Worm (Caenorhabditis elegans) whole organism, L1 larva: ENCODE results near the gene pqn-92.

Source experiments
- C16A3.4 ChIP-seq: fragments of 150-350 bp; optimal IDR thresholded peaks from 2 replicates; lab custom pipeline; 2014; ENCODE audit warnings: missing biosample characterization, missing genetic modification characterization
- F16B12.6 ChIP-seq: fragments of 150-350 bp; optimal IDR thresholded peaks from 2 replicates; lab custom pipeline; 2014; ENCODE audit warnings: missing biosample characterization, missing genetic modification characterization
- alr-1 ChIP-seq: fragments of 200-800 bp; sonication (Bioruptor generic); optimal IDR thresholded peaks from 2 replicates; lab custom pipeline; 2018; ENCODE audit warnings: borderline replicate concordance, mild to moderate bottlenecking, missing genetic modification characterization, missing compliant biosample characterization
- ama-1 ChIP-seq: fragments of 150-350 bp; optimal IDR thresholded peaks from 2 replicates; lab custom pipeline; 2014
- blmp-1 ChIP-seq: fragments of 150-350 bp; optimal IDR thresholded peaks from 2 replicates; lab custom pipeline; 2014; ENCODE audit warnings: missing biosample characterization, missing genetic modification characterization
- ceh-8 ChIP-seq: fragments of 200-800 bp; sonication (Bioruptor generic); optimal IDR thresholded peaks from 2 replicates; lab custom pipeline; 2018; ENCODE audit warnings: mild to moderate bottlenecking, missing genetic modification characterization, moderate library complexity, missing compliant biosample characterization
- ceh-82 ChIP-seq, 3 experiments: fragments of 150-350 bp in 1 of 3; sonication (generic microtip) in 2 of 3; optimal IDR thresholded peaks; 2 replicates each; lab custom pipeline; 2014 to 2017; ENCODE audit warnings: missing biosample characterization in 3 of 3, missing genetic modification characterization in 3 of 3
- ces-1 ChIP-seq: fragments of 150-350 bp; optimal IDR thresholded peaks from 2 replicates; lab custom pipeline; 2014; ENCODE audit warnings: missing biosample characterization, missing genetic modification reagents, missing genetic modification characterization
- egl-13 ChIP-seq: sonication (generic microtip); optimal IDR thresholded peaks from 2 replicates; lab custom pipeline; 2016; ENCODE audit warnings: missing genotype, missing genetic modification reagents, missing genetic modification characterization, missing compliant biosample characterization
- egl-27 ChIP-seq, 2 experiments: fragments of 150-350 bp in 1 of 2; sonication (generic microtip); optimal IDR thresholded peaks; 3 replicates each; lab custom pipeline; 2017 to 2018; ENCODE audit warnings: missing biosample characterization in 2 of 2, missing genetic modification characterization in 2 of 2, missing genetic modification reagents in 2 of 2
- elt-3 ChIP-seq, 6 experiments: fragments of 150-350 bp in 1 of 6; sonication (generic microtip); optimal IDR thresholded peaks; 2 replicates each; lab custom pipeline; 2017 to 2018; ENCODE audit warnings: missing biosample characterization in 6 of 6, missing genetic modification characterization in 6 of 6, inconsistent platforms in 1 of 6
- ets-5 ChIP-seq: fragments of 200-800 bp; sonication (Bioruptor generic); IDR thresholded peaks from 2 replicates; pipeline ENCODE4 v1.3.6; 2022; ENCODE audit warnings: missing genetic modification characterization, missing compliant biosample characterization
- fkh-10 ChIP-seq: sonication (generic microtip); optimal IDR thresholded peaks from 2 replicates; lab custom pipeline; 2017; ENCODE audit warnings: missing biosample characterization, missing genetic modification reagents, missing genetic modification characterization
- fkh-8 ChIP-seq: sonication (generic microtip); optimal IDR thresholded peaks from 2 replicates; lab custom pipeline; 2016; ENCODE audit warnings: mild to moderate bottlenecking, missing genetic modification characterization, missing compliant biosample characterization
- grh-1 ChIP-seq: fragments of 200-800 bp; sonication (Bioruptor generic); IDR thresholded peaks from 2 replicates; pipeline ENCODE4 v1.3.6; 2022; ENCODE audit warnings: missing genetic modification reagents, missing genetic modification characterization, missing compliant biosample characterization
- hlh-4 ChIP-seq: sonication (generic microtip); optimal IDR thresholded peaks from 2 replicates; lab custom pipeline; 2016; ENCODE audit warnings: mild to moderate bottlenecking, missing genetic modification characterization, missing compliant biosample characterization
- irx-1 ChIP-seq: sonication (generic microtip); optimal IDR thresholded peaks from 2 replicates; lab custom pipeline; 2016; ENCODE audit warnings: missing genetic modification characterization, missing compliant biosample characterization
- jun-1 ChIP-seq: fragments of 150-350 bp; optimal IDR thresholded peaks from 2 replicates; lab custom pipeline; 2014; ENCODE audit warnings: missing biosample characterization, missing genetic modification reagents, missing genetic modification characterization
- lin-15B ChIP-seq: fragments of 150-350 bp; sonication (generic microtip); optimal IDR thresholded peaks from 3 replicates; lab custom pipeline; 2014; ENCODE audit warnings: missing biosample characterization, missing genetic modification characterization
- lin-39 ChIP-seq: fragments of 150-350 bp; optimal IDR thresholded peaks from 2 replicates; lab custom pipeline; 2014; ENCODE audit warnings: missing biosample characterization, missing genetic modification reagents, missing genetic modification characterization
- lir-3 ChIP-seq: sonication (generic microtip); optimal IDR thresholded peaks from 2 replicates; lab custom pipeline; 2016; ENCODE audit warnings: mild to moderate bottlenecking, missing genetic modification characterization, moderate library complexity, missing compliant biosample characterization; ENCODE audit not compliant: poor library complexity
- lsy-2 ChIP-seq, 2 experiments: fragments of 150-350 bp; optimal IDR thresholded peaks; 2 replicates each; lab custom pipeline; 2014; ENCODE audit warnings: missing biosample characterization in 2 of 2, missing genetic modification characterization in 2 of 2
- mdl-1 ChIP-seq, 2 experiments: fragments of 150-350 bp; optimal IDR thresholded peaks; 2 replicates each; lab custom pipeline; 2014 to 2017; ENCODE audit warnings: missing biosample characterization in 2 of 2, missing genetic modification characterization in 2 of 2, inconsistent platforms in 1 of 2
- mef-2 ChIP-seq: fragments of 150-350 bp; optimal IDR thresholded peaks from 2 replicates; lab custom pipeline; 2014; ENCODE audit warnings: missing biosample characterization, missing genetic modification characterization
- mep-1 ChIP-seq: fragments of 150-350 bp; optimal IDR thresholded peaks from 2 replicates; lab custom pipeline; 2014; ENCODE audit warnings: missing biosample characterization, missing genetic modification characterization
- nhr-11 ChIP-seq: fragments of 150-350 bp; optimal IDR thresholded peaks from 2 replicates; lab custom pipeline; 2014; ENCODE audit warnings: missing biosample characterization, missing genetic modification characterization
- nhr-12 ChIP-seq: sonication (generic microtip); optimal IDR thresholded peaks from 2 replicates; lab custom pipeline; 2017; ENCODE audit warnings: missing biosample characterization, missing genetic modification characterization
- nhr-28 ChIP-seq: fragments of 150-350 bp; optimal IDR thresholded peaks from 2 replicates; lab custom pipeline; 2014; ENCODE audit warnings: missing biosample characterization, missing genetic modification characterization
- nhr-47 ChIP-seq: sonication (generic microtip); optimal IDR thresholded peaks from 2 replicates; lab custom pipeline; 2016; ENCODE audit warnings: mild to moderate bottlenecking, missing genetic modification characterization, moderate library complexity, missing compliant biosample characterization
- nhr-71 ChIP-seq: sonication (generic microtip); optimal IDR thresholded peaks from 2 replicates; lab custom pipeline; 2016; ENCODE audit warnings: mild to moderate bottlenecking, missing genetic modification characterization, moderate library complexity, missing compliant biosample characterization
- nhr-76 ChIP-seq: sonication (generic microtip); optimal IDR thresholded peaks from 2 replicates; lab custom pipeline; 2017; ENCODE audit warnings: missing biosample characterization, missing genetic modification characterization
- nhr-84 ChIP-seq: sonication (generic microtip); optimal IDR thresholded peaks from 2 replicates; lab custom pipeline; 2017; ENCODE audit warnings: missing biosample characterization, missing genetic modification characterization
- nhr-85 ChIP-seq: sonication (generic microtip); peaks from one replicate; lab custom pipeline; 2016; ENCODE audit warnings: missing genetic modification characterization, inconsistent platforms, missing compliant biosample characterization
- nhr-90 ChIP-seq: sonication (generic microtip); optimal IDR thresholded peaks from 2 replicates; lab custom pipeline; 2016; ENCODE audit warnings: mild to moderate bottlenecking, missing genetic modification characterization, missing compliant biosample characterization; ENCODE audit not compliant: poor library complexity
- pax-3 ChIP-seq: fragments of 200-800 bp; sonication (Bioruptor generic); optimal IDR thresholded peaks from 2 replicates; lab custom pipeline; 2018; ENCODE audit warnings: mild to moderate bottlenecking, missing genetic modification characterization, moderate library complexity, missing compliant biosample characterization
- pqm-1 ChIP-seq: sonication (generic microtip); optimal IDR thresholded peaks from 3 replicates; lab custom pipeline; 2017; ENCODE audit warnings: missing biosample characterization, missing genetic modification characterization
- sptf-1 ChIP-seq: fragments of 150-350 bp; optimal IDR thresholded peaks from 2 replicates; lab custom pipeline; 2014; ENCODE audit warnings: missing biosample characterization, missing genetic modification characterization
- sup-37 ChIP-seq: fragments of 200-800 bp; sonication (Bioruptor generic); optimal IDR thresholded peaks from 2 replicates; lab custom pipeline; 2018; ENCODE audit warnings: mild to moderate bottlenecking, missing genetic modification characterization, missing compliant biosample characterization
- swsn-7 ChIP-seq: sonication (generic microtip); optimal IDR thresholded peaks from 2 replicates; lab custom pipeline; 2016; ENCODE audit warnings: missing genetic modification characterization, missing compliant biosample characterization
- tbx-2 ChIP-seq: sonication (generic microtip); optimal IDR thresholded peaks from 2 replicates; lab custom pipeline; 2016; ENCODE audit warnings: missing genetic modification characterization, missing compliant biosample characterization
- tlp-1 ChIP-seq: fragments of 150-350 bp; optimal IDR thresholded peaks from 2 replicates; lab custom pipeline; 2014; ENCODE audit warnings: missing biosample characterization, missing genetic modification characterization
- unc-130 ChIP-seq: fragments of 150-350 bp; optimal IDR thresholded peaks from 2 replicates; lab custom pipeline; 2017; ENCODE audit warnings: missing biosample characterization, missing genetic modification characterization, inconsistent platforms
- unc-30 ChIP-seq: sonication (generic microtip); optimal IDR thresholded peaks from 2 replicates; lab custom pipeline; 2017; ENCODE audit warnings: missing biosample characterization, missing genetic modification characterization
- unc-62 ChIP-seq: fragments of 150-350 bp; optimal IDR thresholded peaks from 2 replicates; lab custom pipeline; 2014; ENCODE audit warnings: missing biosample characterization, missing genetic modification reagents, missing genetic modification characterization
- unc-86 ChIP-seq: sonication (generic microtip); optimal IDR thresholded peaks from 2 replicates; lab custom pipeline; 2016; ENCODE audit warnings: missing genetic modification characterization, missing compliant biosample characterization
- unc-98 ChIP-seq: fragments of 200-800 bp; sonication (Bioruptor generic); IDR thresholded peaks from 2 replicates; pipeline ENCODE4 v1.3.6; 2022; ENCODE audit warnings: missing genetic modification characterization, missing compliant biosample characterization
- xbp-1 ChIP-seq: sonication (generic microtip); optimal IDR thresholded peaks from 2 replicates; lab custom pipeline; 2016; ENCODE audit warnings: missing genetic modification characterization, missing compliant biosample characterization
- zag-1 ChIP-seq: fragments of 150-350 bp; optimal IDR thresholded peaks from 2 replicates; lab custom pipeline; 2014; ENCODE audit warnings: missing biosample characterization, missing genetic modification characterization
- zip-4 ChIP-seq: fragments of 200-800 bp; sonication (Bioruptor generic); optimal IDR thresholded peaks from 2 replicates; lab custom pipeline; 2018; ENCODE audit warnings: mild to moderate bottlenecking, missing genetic modification characterization, moderate library complexity, missing compliant biosample characterization

pqn-92 gene

ce11 chrIII:12335400-12335994, 27.9 kb downstream of the pqn-92 start (continued):
- TF ChIP-seq nhr-85 (peak; percentile 93), mdl-1 (tag; optimal IDR thresholded peaks at IDR 0.05; lab: Kevin White, UChicago) (peak in 1 of 2 experiments; percentile 69), tbx-2 (tag; lab: Kevin White, UChicago) (peak; percentile 78), pax-3 (tag; lab: Kevin White, UChicago) (no peak), blmp-1 (peak; percentile 88), mef-2 (tag; lab: Kevin White, UChicago) (no peak), unc-62 (no peak), fkh-10 (GFP tag; lab: Kevin White, UChicago) (peak; percentile 21), sptf-1 (tag; lab: Kevin White, UChicago) (no peak), lin-39 (tag; lab: Kevin White, UChicago) (no peak), ceh-8 (GFP tag; lab: Kevin White, UChicago) (no peak), zip-4 (GFP tag; lab: Kevin White, UChicago) (no peak), unc-130 (tag; lab: Kevin White, UChicago) (peak; percentile 73), nhr-28 (tag; lab: Kevin White, UChicago) (no peak), irx-1 (tag; lab: Kevin White, UChicago) (peak; percentile 76), unc-86 (tag; lab: Kevin White, UChicago) (no peak), lir-3 (tag; lab: Kevin White, UChicago) (no peak), ama-1 (lab: Kevin White, UChicago) (no peak), nhr-12 (tag; lab: Kevin White, UChicago) (no peak), lsy-2 (tag; optimal IDR thresholded peaks at IDR 0.05; lab: Kevin White, UChicago) (peak; percentile 75 to 82), lin-15B (tag; lab: Kevin White, UChicago) (peak; percentile 9), unc-98 (GFP tag; lab: Robert Waterston, UW) (no peak), F16B12.6 (peak; percentile 33), nhr-71 (tag; lab: Kevin White, UChicago) (peak; percentile 92), elt-3 (tag; optimal IDR thresholded peaks at IDR 0.05; lab: Kevin White, UChicago) (peak in 4 of 6 experiments; percentile 20 to 66 (median 55)), fkh-8 (tag; lab: Kevin White, UChicago) (peak; percentile 41), nhr-11 (no peak), alr-1 (tag; lab: Kevin White, UChicago) (no peak), nhr-47 (peak; percentile 67), nhr-90 (tag; lab: Kevin White, UChicago) (peak; percentile 76), grh-1 (GFP tag; lab: Robert Waterston, UW) (no peak), nhr-84 (tag; lab: Kevin White, UChicago) (no peak), jun-1 (tag; lab: Kevin White, UChicago) (peak; percentile 78), zag-1 (tag; lab: Kevin White, UChicago) (no peak), unc-30 (tag; lab: Kevin White, UChicago) (no peak), ceh-82 (tag; optimal IDR thresholded peaks at IDR 0.05; lab: Kevin White, UChicago) (peak in 2 of 3 experiments; percentile 46 to 67), hlh-4 (tag; lab: Kevin White, UChicago) (no peak), pqm-1 (tag; lab: Kevin White, UChicago) (no peak), sup-37 (GFP tag; lab: Kevin White, UChicago) (no peak), C16A3.4 (peak; percentile 44), nhr-76 (tag; lab: Kevin White, UChicago) (no peak), xbp-1 (tag; lab: Kevin White, UChicago) (peak; percentile 58), mep-1 (tag; lab: Kevin White, UChicago) (peak; percentile 58), ces-1 (GFP tag; lab: Kevin White, UChicago) (no peak), egl-27 (tag; optimal IDR thresholded peaks at IDR 0.05; lab: Kevin White, UChicago) (no peak), tlp-1 (tag; lab: Kevin White, UChicago) (no peak), swsn-7 (tag; lab: Kevin White, UChicago) (peak; percentile 68), egl-13 (tag; lab: Kevin White, UChicago) (no peak), ets-5 (GFP tag; lab: Robert Waterston, UW) (no peak)
